Worm (Caenorhabditis elegans) whole organism, midembryonic: Measurements from ENCODE around the gene Y62H9A.16.

ENCODE experiments used
- ref-1 ChIP-seq: fragments of 200-800 bp; sonication (Bioruptor generic); conservative IDR thresholded peaks from 2 replicates; pipeline ENCODE4 v1.3.6; 2022; ENCODE audit warnings: missing genetic modification reagents, missing genetic modification characterization, missing compliant biosample characterization
- ztf-29 ChIP-seq: fragments of 200-800 bp; sonication (Bioruptor generic); IDR thresholded peaks from 2 replicates; pipeline ENCODE4 v1.3.6; 2022; ENCODE audit warnings: missing genetic modification reagents, missing genetic modification characterization, missing compliant biosample characterization

DNA sequence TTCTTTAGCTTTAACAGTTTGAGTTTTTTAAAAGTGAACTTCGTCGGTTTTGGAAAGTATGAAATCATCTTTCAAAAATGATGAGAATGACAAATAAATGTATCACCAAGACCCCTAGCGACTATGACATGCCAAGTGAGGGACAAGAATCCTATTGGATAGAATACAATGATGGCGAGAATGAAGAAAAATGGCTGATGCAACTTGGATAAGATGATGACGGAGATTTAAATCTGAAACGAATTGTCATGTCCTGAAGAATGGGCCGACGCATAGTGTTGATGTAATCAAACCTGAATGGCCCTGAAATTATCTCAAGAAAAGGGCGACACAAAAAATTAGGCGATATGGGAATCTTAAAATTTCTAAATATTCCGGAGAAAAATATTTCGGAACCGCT is 45.6 kb downstream of the Y62H9A.16 start:
- TF ChIP-seq ztf-29 (GFP tag; lab: Robert Waterston, UW): no peak
- no peak for TF ChIP-seq ref-1 (GFP tag; lab: Robert Waterston, UW)
